Fruit fly (Drosophila melanogaster): ENCODE data around the gene BTBD9.

dm6 chrX:10729196-10729835 is 39.0 kb upstream of the BTBD9 start:
- TF ChIP-seq psq (optimal IDR thresholded peaks at IDR 0.05), result no peak
- TF ChIP-seq usp (GFP tag; optimal IDR thresholded peaks at IDR 0.05), result no peak

Data from whole organism.